Worm (Caenorhabditis elegans): ENCODE data around the gene C25E10.16.

DNA sequence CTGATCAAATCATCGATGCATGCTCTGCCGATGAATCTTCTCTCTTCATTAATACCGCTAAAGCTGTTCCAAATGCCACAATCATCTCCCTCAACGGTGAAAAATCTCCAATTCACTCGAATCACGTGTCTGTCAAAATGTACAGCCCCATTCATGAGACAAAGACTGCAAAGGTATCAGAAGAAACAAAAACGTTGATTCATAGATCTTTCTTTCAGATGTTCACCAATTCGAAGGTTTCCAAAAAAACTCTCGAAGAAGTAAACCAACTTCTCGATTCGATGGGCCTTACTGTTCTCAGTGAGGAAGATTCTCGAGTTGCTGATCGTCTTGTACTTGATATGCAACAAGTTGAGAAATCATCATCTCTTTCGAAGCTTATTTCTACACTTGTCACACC lies 37.3 kb upstream of the C25E10.16 start:
- TF ChIP-seq snpc-4 (GFP tag; optimal IDR thresholded peaks at IDR 0.05): no peak
- no peak for TF ChIP-seq snpc-4 (tag; optimal IDR thresholded peaks at IDR 0.05)
- TF ChIP-seq pha-4 (tag; optimal IDR thresholded peaks at IDR 0.05): no peak
- TF ChIP-seq unc-130 (GFP tag; optimal IDR thresholded peaks at IDR 0.05): no peak
- no peak for TF ChIP-seq him-1 (tag; optimal IDR thresholded peaks at IDR 0.05)
- TF ChIP-seq snpc-1.1 (tag; optimal IDR thresholded peaks at IDR 0.05; ENCODE audit: insufficient read depth): no peak
- no peak for TF ChIP-seq lsy-27 (tag; optimal IDR thresholded peaks at IDR 0.05; ENCODE audit: borderline replicate concordance, insufficient read depth)
- TF ChIP-seq rec-8 (tag; optimal IDR thresholded peaks at IDR 0.05): no peak
- TF ChIP-seq snpc-1.3 (tag; optimal IDR thresholded peaks at IDR 0.05; ENCODE audit: insufficient read depth): no peak
- TF ChIP-seq aptf-2 (GFP tag; conservative IDR thresholded peaks at IDR 0.05): no peak
- no peak for TF ChIP-seq ceh-91 (GFP tag; IDR thresholded peaks at IDR 0.05)

Data from whole organism, young adult.